Fruit fly (Drosophila melanogaster) whole organism, wandering third instar larva: ENCODE measurements around the gene Pss.

Experiments used
- CG32264 ChIP-seq: fragments of 200-800 bp; sonication (Bioruptor generic); optimal IDR thresholded peaks from 2 replicates; lab custom pipeline; 2016; ENCODE audit warnings: missing biosample characterization, missing genetic modification characterization
- Hr83 ChIP-seq: fragments of 200-300 bp; sonication (Bioruptor generic); optimal IDR thresholded peaks from 2 replicates; lab custom pipeline; 2016; ENCODE audit warnings: missing biosample characterization, mild to moderate bottlenecking, missing genetic modification characterization, moderate library complexity; ENCODE audit not compliant: poor library complexity, severe bottlenecking
- Myc ChIP-seq: fragments of >200 bp; optimal IDR thresholded peaks from 2 replicates; lab custom pipeline; 2017
- Sp1 ChIP-seq: fragments of 200-800 bp; sonication (Bioruptor generic); optimal IDR thresholded peaks from 3 replicates; lab custom pipeline; 2019; ENCODE audit warnings: missing biosample characterization, mild to moderate bottlenecking, missing genetic modification characterization, moderate library complexity
- brk ChIP-seq: fragments of 200-800 bp; sonication (Bioruptor generic); optimal IDR thresholded peaks from 2 replicates; lab custom pipeline; 2016; ENCODE audit warnings: missing biosample characterization, mild to moderate bottlenecking, missing genetic modification characterization
- dmrt93B ChIP-seq: fragments of 200-800 bp; sonication (Bioruptor generic); optimal IDR thresholded peaks from 2 replicates; lab custom pipeline; 2018; ENCODE audit warnings: missing biosample characterization, mild to moderate bottlenecking, missing genetic modification characterization
- fru ChIP-seq: fragments of 200-800 bp; sonication (Bioruptor generic); optimal IDR thresholded peaks from 3 replicates; lab custom pipeline; 2016; ENCODE audit warnings: missing biosample characterization, mild to moderate bottlenecking, missing genetic modification characterization
- jim ChIP-seq: fragments of 175-275, 200-325 bp; sonication (Bioruptor generic); optimal IDR thresholded peaks from 2 replicates; lab custom pipeline; 2016; ENCODE audit warnings: missing biosample characterization, mild to moderate bottlenecking, missing genetic modification characterization
- pan ChIP-seq: fragments of >200 bp; optimal IDR thresholded peaks from 2 replicates; lab custom pipeline; 2017
- psq ChIP-seq: fragments of 200-800 bp; sonication (Bioruptor generic); optimal IDR thresholded peaks from 3 replicates; lab custom pipeline; 2017; ENCODE audit warnings: missing biosample characterization, mild to moderate bottlenecking, missing genetic modification characterization, moderate library complexity
- usp ChIP-seq: fragments of >200 bp; optimal IDR thresholded peaks from 2 replicates; lab custom pipeline; 2017; ENCODE audit warnings: missing biosample characterization, missing genetic modification characterization
- woc ChIP-seq: sonication (Bioruptor generic); optimal IDR thresholded peaks from 2 replicates; lab custom pipeline; 2016; ENCODE audit warnings: missing biosample characterization, mild to moderate bottlenecking, missing genetic modification characterization

DNA sequence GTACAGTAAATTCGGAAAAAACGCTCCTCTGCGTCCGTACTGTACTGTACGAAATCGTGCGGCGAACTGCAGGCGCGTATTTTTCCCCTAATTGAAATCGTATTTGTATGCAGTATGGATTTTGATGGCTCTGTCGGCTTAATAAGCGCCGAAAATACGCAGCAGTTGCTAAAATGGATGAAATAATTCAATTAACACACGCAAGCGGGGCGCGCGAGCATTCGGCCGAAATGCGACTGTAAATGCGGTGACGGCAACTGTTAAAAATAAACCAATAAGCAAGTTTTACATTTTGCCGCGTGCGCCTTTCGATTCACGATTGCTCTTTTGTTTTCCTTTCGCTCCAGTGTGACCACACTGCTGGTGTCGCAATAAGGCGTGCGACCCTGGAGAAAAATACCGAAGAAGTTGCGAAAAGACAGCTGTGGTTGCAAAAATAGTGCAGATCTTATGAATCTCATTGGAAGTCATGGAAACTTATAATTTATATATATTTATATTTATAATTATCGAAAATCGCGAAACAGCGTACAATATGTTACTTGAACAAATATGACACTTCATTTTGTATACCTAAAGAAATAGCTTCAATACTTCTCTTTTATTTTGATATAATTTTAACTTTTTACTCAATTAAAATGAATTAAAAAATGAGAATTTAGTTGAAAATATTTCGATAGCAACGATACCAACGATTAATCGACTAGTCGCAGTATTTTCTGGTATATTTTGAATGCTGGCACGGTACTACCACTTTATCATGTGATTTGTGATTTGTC is 52.8 kb downstream of the Pss start, which contains the start of the genes CG32428 and CG5969:
- TF ChIP-seq brk, result peak; percentile 57
- TF ChIP-seq Sp1, result peak; percentile 66
- TF ChIP-seq dmrt93B (GFP tag; lab: Kevin White, UChicago), result peak; percentile 47
- no peak for TF ChIP-seq pan (lab: Kevin White, UChicago)
- peak; percentile 91 for TF ChIP-seq psq (GFP tag; lab: Kevin White, UChicago)
- TF ChIP-seq fru (GFP tag; lab: Kevin White, UChicago), result no peak
- no peak for TF ChIP-seq jim (GFP tag; lab: Kevin White, UChicago)
- peak; percentile 38 for TF ChIP-seq Hr83
- peak; percentile 33 for TF ChIP-seq woc (GFP tag; lab: Kevin White, UChicago)
- TF ChIP-seq usp (GFP tag; lab: Kevin White, UChicago), result no peak
- no peak for TF ChIP-seq CG32264 (GFP tag; lab: Kevin White, UChicago)
- no peak for TF ChIP-seq Myc
